Fruit fly (Drosophila melanogaster) Kc167 (cell line): ENCODE results near the gene CG14160.

Experiments used
- h ChIP-seq: fragments of >200 bp; optimal IDR thresholded peaks from 3 replicates; lab custom pipeline; 2018; ENCODE audit warnings: missing external identifiers
- psq ChIP-seq: fragments of >200 bp; optimal IDR thresholded peaks from 2 replicates; lab custom pipeline; 2017; ENCODE audit warnings: missing external identifiers

DNA sequence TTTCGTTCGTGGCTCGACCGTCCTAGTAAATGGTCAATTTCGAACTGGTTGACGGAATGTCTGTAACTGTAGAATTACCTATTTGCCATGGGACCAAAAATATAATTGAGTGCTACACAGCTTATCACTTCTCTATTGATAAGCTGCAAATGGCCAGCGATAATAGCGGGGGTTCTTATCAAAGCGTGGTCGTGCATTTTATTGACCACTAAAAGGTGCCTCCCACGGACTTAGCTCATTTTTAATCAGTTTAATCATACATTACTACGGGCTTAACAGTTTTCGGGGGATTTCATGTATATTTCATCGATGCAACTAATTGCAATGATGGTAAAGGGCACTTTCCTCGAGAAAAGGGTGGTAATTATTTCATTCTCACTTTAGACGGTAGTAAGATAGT is 5.5 kb upstream of the CG14160 start, which contains the start of gene CG32054:
- TF ChIP-seq h (lab: Kevin White, UChicago) (no peak), psq (lab: Kevin White, UChicago) (no peak)
